Fruit fly (Drosophila melanogaster) Kc167 (cell line): ENCODE measurements around the gene CG42367.

Experiments used
- Myc ChIP-seq: fragments of >200 bp; optimal IDR thresholded peaks from 2 replicates; lab custom pipeline; 2017; ENCODE audit warnings: missing external identifiers
- Sin3A ChIP-seq: fragments of >200 bp; optimal IDR thresholded peaks from 2 replicates; lab custom pipeline; 2018; ENCODE audit warnings: missing external identifiers
- h ChIP-seq: fragments of >200 bp; optimal IDR thresholded peaks from 3 replicates; lab custom pipeline; 2018; ENCODE audit warnings: missing external identifiers
- insv ChIP-seq: fragments of >200 bp; optimal IDR thresholded peaks from 3 replicates; lab custom pipeline; 2018; ENCODE audit warnings: missing external identifiers
- psq ChIP-seq: fragments of >200 bp; optimal IDR thresholded peaks from 2 replicates; lab custom pipeline; 2017; ENCODE audit warnings: missing external identifiers
- ttk ChIP-seq: sonication (Bioruptor generic); optimal IDR thresholded peaks from 2 replicates; lab custom pipeline; 2017; ENCODE audit warnings: missing external identifiers

CG42367 gene

dm6 chr2L:9956993-9957652 is 26.7 kb downstream of the CG42367 start, which contains the start of the genes CG4658 and CG5846:
TSS of gene CG4658 (plus strand) at chr2L:9957132.
TSS of gene CG5846 (minus strand) at chr2L:9957237.
- TF ChIP-seq Sin3A, result no peak

DNA sequence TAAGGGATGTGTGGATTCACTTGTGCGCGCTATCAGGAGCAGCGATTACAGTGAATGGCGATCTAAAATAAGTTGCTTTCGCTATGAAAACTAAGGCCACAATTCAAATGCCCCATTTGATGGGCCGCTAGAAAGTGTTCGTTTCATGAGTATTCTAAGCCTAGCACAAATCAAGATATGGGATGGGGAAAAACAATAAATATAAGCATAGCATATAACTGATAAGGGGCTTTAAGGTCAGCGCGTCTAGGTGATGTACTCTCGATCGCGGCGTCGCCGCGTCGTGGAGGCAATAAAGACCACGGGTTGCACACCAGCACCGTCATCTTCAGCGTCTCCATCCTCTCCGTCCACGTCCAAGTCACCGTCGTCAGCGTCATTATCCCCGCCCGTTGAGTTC is 30.4 kb downstream of the CG42367 start:
- no peak for TF ChIP-seq insv (lab: Kevin White, UChicago)
- TF ChIP-seq ttk (lab: Kevin White, UChicago), result no peak
- no peak for TF ChIP-seq Sin3A
- no peak for TF ChIP-seq Myc (lab: Kevin White, UChicago)
- no peak for TF ChIP-seq h (lab: Kevin White, UChicago)
- no peak for TF ChIP-seq psq (lab: Kevin White, UChicago)

DNA sequence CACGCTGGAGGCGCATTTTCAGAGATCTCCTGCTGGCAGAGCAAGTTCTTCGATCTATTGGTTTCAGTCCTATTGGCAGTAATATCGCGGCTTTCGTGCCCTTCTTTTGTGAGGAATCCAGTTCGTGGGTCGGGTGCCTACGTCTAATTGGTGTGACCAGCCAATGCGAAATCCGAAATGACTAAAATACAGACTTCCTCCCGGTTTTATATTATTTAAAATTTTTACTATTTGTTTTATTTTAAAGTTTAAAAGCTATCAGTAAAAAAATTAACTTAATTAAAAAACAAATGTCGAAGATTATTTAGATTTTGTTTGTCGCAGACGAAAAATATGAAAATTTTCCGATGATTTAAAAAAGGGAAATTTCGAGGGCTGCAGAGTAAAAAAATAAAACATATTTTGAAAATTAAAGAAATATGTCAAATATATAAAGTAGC is 33.2 kb downstream of the CG42367 start, which contains the start of gene CG5850:
CG5850 (minus strand) TSS at position 347 of the 440 bp plus-strand sequence.
- TF ChIP-seq h (lab: Kevin White, UChicago) (no peak), Sin3A (no peak), insv (lab: Kevin White, UChicago) (no peak), Myc (lab: Kevin White, UChicago) (no peak), ttk (lab: Kevin White, UChicago) (no peak), psq (lab: Kevin White, UChicago) (no peak)

DNA sequence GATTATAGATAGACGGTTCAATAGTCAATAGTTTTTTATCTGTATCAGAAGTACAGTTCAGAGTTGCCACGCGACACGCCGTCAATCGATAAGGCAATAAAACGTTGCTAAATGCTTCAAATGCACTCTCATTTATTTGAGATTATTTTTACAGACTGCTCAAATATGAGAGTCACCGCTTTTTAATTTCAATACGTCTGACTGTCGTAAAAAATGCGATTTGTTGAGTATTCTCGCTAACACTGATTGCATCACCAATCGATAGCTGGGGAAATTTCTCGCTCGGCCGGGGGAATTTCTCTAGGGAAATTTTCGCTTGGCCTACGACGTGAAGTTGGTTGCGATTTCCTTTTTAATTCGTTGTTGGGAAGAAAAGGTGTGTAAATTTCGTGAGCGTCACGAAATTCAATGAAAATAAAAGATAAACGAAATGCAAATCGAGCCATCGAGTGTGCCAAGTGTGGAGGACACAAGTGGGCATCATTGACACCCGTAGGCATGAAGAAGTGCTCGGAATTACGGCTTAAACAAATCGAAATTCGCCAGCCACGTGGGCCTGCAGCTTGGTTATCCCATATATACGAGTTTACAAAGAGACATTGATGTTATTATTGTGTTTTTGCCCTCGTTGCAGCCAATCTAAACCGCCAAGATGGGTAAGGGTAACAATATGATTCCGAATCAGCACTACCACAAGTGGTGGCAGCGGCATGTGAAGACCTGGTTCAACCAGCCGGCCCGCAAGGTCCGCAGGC is 36.8 kb downstream of the CG42367 start, which contains the start of the genes Dref and RpL13:
Dref (minus strand) TSS at position 247 of the 755 bp plus-strand sequence.
RpL13 (plus strand) TSS at position 331 of the 755 bp plus-strand sequence.
- TF ChIP-seq ttk (lab: Kevin White, UChicago), result no peak
- no peak for TF ChIP-seq Sin3A
- no peak for TF ChIP-seq insv (lab: Kevin White, UChicago)
- TF ChIP-seq psq (lab: Kevin White, UChicago), result no peak
- no peak for TF ChIP-seq Myc (lab: Kevin White, UChicago)
- TF ChIP-seq h (lab: Kevin White, UChicago), result no peak

DNA sequence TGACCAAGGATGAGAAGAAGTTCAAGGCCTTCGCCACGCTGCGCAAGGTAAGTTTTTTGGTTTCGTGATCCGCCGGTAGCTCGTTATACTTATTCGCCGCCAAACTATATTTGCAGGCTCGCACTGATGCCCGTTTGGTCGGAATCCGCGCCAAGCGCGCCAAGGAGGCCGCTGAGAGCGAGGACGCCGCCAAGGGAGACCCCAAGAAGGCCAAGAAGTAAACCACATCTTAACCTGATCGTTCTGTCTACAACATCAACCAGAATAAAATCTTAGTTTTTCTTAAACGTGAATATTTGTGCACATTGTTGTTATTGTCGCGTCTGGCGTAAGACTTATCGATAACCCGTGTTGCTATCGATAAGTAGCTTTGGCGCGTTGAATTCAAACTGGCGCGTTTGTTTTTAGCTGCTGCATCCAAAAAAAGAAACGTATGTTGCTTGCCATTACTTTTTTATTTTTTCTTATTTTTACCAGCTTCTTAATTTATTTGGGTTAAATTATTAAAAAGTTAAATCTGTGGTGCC is 37.9 kb downstream of the CG42367 start:
- TF ChIP-seq Myc (lab: Kevin White, UChicago) (no peak), h (lab: Kevin White, UChicago) (no peak), insv (lab: Kevin White, UChicago) (no peak), psq (lab: Kevin White, UChicago) (no peak), ttk (lab: Kevin White, UChicago) (no peak), Sin3A (no peak)

DNA sequence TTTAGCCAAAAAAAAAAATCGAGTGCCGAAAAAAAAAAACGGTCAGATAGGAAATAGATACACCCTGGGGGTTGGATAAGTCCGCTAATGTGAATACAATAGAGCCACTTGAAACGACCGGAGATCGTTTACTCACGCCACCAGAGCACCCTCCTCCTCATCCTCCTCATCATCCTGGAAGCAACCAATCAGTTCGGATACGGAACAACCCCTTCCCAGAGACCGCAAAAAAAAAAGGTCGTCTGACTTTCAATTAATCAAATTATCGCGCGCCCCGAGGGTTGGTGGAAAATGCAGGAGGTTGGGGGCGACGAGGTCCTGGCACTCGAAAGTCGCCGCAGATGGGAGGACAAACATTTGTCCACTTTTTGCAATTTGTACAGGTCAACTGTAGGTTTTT is 42.2 kb downstream of the CG42367 start:
- TF ChIP-seq ttk (lab: Kevin White, UChicago), result no peak
- TF ChIP-seq Myc (lab: Kevin White, UChicago), result no peak
- TF ChIP-seq psq (lab: Kevin White, UChicago), result no peak
- no peak for TF ChIP-seq h (lab: Kevin White, UChicago)
- TF ChIP-seq Sin3A, result no peak
- TF ChIP-seq insv (lab: Kevin White, UChicago), result no peak
